Worm (Caenorhabditis elegans) whole organism, L3 larva: ENCODE measurements around the gene acs-9.
"Not testable (repeated sequence)": the region's sequence is repeated elsewhere in the genome, so short reads cannot be mapped to it uniquely, and the experiment has no call there.

Experiments used
- ama-1 ChIP-seq: fragments of 150-350 bp; optimal IDR thresholded peaks from 2 replicates; lab custom pipeline; 2018
- egl-27 ChIP-seq: sonication (generic microtip); optimal IDR thresholded peaks from 4 replicates; lab custom pipeline; 2017; ENCODE audit warnings: missing biosample characterization, missing genetic modification reagents, missing genetic modification characterization
- fkh-10 ChIP-seq: sonication (generic microtip); optimal IDR thresholded peaks from 2 replicates; lab custom pipeline; 2017; ENCODE audit warnings: missing biosample characterization, missing genetic modification reagents, missing genetic modification characterization
- jun-1 ChIP-seq: fragments of 150-350 bp; optimal IDR thresholded peaks from 2 replicates; lab custom pipeline; 2014; ENCODE audit warnings: missing biosample characterization, missing genetic modification reagents, missing genetic modification characterization
- nhr-11 ChIP-seq: fragments of 150-350 bp; optimal IDR thresholded peaks from 2 replicates; lab custom pipeline; 2014; ENCODE audit warnings: missing biosample characterization, missing genetic modification characterization
- nhr-23 ChIP-seq: fragments of 150-350 bp; optimal IDR thresholded peaks from 2 replicates; lab custom pipeline; 2014; ENCODE audit warnings: missing biosample characterization, missing genetic modification reagents, missing genetic modification characterization
- nhr-237 ChIP-seq: fragments of 150-350 bp; optimal IDR thresholded peaks from 2 replicates; lab custom pipeline; 2014; ENCODE audit warnings: missing biosample characterization, missing genetic modification characterization
- pqm-1 ChIP-seq: fragments of 150-350 bp; optimal IDR thresholded peaks from 2 replicates; lab custom pipeline; 2017; ENCODE audit warnings: missing biosample characterization, missing genetic modification characterization, inconsistent platforms

The acs-9 gene

ce11 chrX:16836304-16836703 lies 44.0 kb downstream of the acs-9 start, which contains the start of gene F41G4.7:
Gene F41G4.7 (minus strand): TSS chrX:16836404.
- TF ChIP-seq pqm-1 = no peak
- no peak for TF ChIP-seq jun-1
- no peak for TF ChIP-seq nhr-11 (tag; lab: Kevin White, UChicago)
- TF ChIP-seq nhr-23 = no peak
- no peak for TF ChIP-seq nhr-237 (tag; lab: Kevin White, UChicago)

DNA sequence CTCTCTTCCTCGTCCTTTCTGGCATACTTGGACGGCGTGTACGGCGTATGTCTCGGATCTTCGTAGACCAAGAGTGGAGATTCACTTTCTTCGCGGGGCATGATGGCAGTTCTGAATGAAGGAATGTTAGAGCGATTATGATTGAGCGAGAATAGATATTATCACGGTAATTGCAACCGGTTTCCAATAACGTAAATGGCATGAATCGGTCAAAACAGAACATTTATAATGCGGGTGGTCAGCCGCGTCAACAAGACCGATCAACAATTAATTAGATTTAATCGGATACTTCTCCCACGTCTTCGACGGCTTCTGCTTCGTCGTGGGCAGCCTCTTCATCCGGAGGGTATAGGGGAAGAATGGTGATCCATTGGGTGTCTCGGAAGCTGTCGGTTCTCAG lies 45.6 kb downstream of the acs-9 start, which contains the start of gene F41G4.13:
Gene F41G4.13 (minus strand): TSS at position 101 of the 400 bp plus-strand sequence.
- not testable (repeated sequence) for TF ChIP-seq ama-1 (lab: Kevin White, UChicago); egl-27 (tag; lab: Kevin White, UChicago); fkh-10 (GFP tag; lab: Kevin White, UChicago)
